Fruit fly (Drosophila melanogaster) whole organism, embryonic: ENCODE measurements around the gene CG15221.
A peak's percentile ranks its signal among the peaks of the same experiment; 100 is the strongest.

Experiments
- Aef1 ChIP-seq: fragments of 200-800 bp; sonication (Bioruptor generic); IDR thresholded peaks from 3 replicates; pipeline ENCODE4 v1.3.6; 2022; ENCODE audit warnings: missing biosample characterization, missing genetic modification characterization
- CG10267 ChIP-seq: fragments of 200-800 bp; sonication (Bioruptor generic); optimal IDR thresholded peaks from 2 replicates; lab custom pipeline; 2018; ENCODE audit warnings: missing biosample characterization, mild to moderate bottlenecking, missing genetic modification characterization, moderate library complexity
- CG10462 ChIP-seq: fragments of 200-800 bp; sonication (Bioruptor generic); optimal IDR thresholded peaks from 2 replicates; lab custom pipeline; 2016; ENCODE audit warnings: missing biosample characterization, missing genetic modification characterization
- CG11456 ChIP-seq: fragments of 200-800 bp; sonication (Bioruptor generic); IDR thresholded peaks from 3 replicates; pipeline ENCODE4 v1.3.6; 2022; ENCODE audit warnings: missing biosample characterization, missing genetic modification characterization
- CG12219 ChIP-seq: fragments of 200-800 bp; sonication (Bioruptor generic); optimal IDR thresholded peaks from 3 replicates; lab custom pipeline; 2018; ENCODE audit warnings: missing biosample characterization, mild to moderate bottlenecking, missing genetic modification characterization
- CG12744 ChIP-seq: fragments of 200-800 bp; sonication (Bioruptor generic); optimal IDR thresholded peaks from 2 replicates; lab custom pipeline; 2016; ENCODE audit warnings: missing biosample characterization, missing genetic modification characterization
- CG14710 ChIP-seq: fragments of 200-800 bp; sonication (Bioruptor generic); optimal IDR thresholded peaks from 3 replicates; lab custom pipeline; 2019; ENCODE audit warnings: missing biosample characterization, mild to moderate bottlenecking, missing genetic modification characterization, moderate library complexity
- CG15011 ChIP-seq: fragments of 200-800 bp; sonication (Bioruptor generic); optimal IDR thresholded peaks from 3 replicates; lab custom pipeline; 2018; ENCODE audit warnings: missing biosample characterization, mild to moderate bottlenecking, missing genetic modification characterization
- CG1602 ChIP-seq: fragments of 200-800 bp; sonication (Bioruptor generic); optimal IDR thresholded peaks from 3 replicates; lab custom pipeline; 2016; ENCODE audit warnings: missing biosample characterization, missing genetic modification characterization
- CG1832 ChIP-seq: fragments of 200-800 bp; sonication (Bioruptor generic); optimal IDR thresholded peaks from 2 replicates; lab custom pipeline; 2017; ENCODE audit warnings: missing biosample characterization, mild to moderate bottlenecking, missing genetic modification characterization, inconsistent platforms
- CG18764 ChIP-seq: fragments of 200-800 bp; sonication (Bioruptor generic); optimal IDR thresholded peaks from 3 replicates; lab custom pipeline; 2016; ENCODE audit warnings: missing biosample characterization, missing genetic modification characterization
- CG3065 ChIP-seq: fragments of 200-800 bp; sonication (Bioruptor generic); optimal IDR thresholded peaks from 2 replicates; lab custom pipeline; 2016; ENCODE audit warnings: missing biosample characterization, missing genetic modification characterization
- CG32532 ChIP-seq: fragments of 200-800 bp; sonication (Bioruptor generic); IDR thresholded peaks from 2 replicates; pipeline ENCODE4 v1.3.6; 2022; ENCODE audit warnings: missing biosample characterization, missing genetic modification characterization
- CG34224 ChIP-seq: fragments of 200-800 bp; sonication (Bioruptor generic); IDR thresholded peaks from 3 replicates; pipeline ENCODE4 v1.3.6; 2022; ENCODE audit warnings: missing biosample characterization, missing genetic modification characterization; ENCODE audit not compliant: partially characterized antibody
- CG4854 ChIP-seq: fragments of 200-800 bp; sonication (Bioruptor generic); optimal IDR thresholded peaks from 2 replicates; lab custom pipeline; 2016; ENCODE audit warnings: missing biosample characterization, missing genetic modification characterization, inconsistent platforms
- CG5245 ChIP-seq: fragments of 200-800 bp; sonication (Bioruptor generic); optimal IDR thresholded peaks from 3 replicates; lab custom pipeline; 2016; ENCODE audit warnings: missing biosample characterization, missing genetic modification characterization
- CG6854 ChIP-seq: fragments of 200-800 bp; sonication (Bioruptor generic); optimal IDR thresholded peaks from 3 replicates; lab custom pipeline; 2017; ENCODE audit warnings: missing biosample characterization, mild to moderate bottlenecking, missing genetic modification characterization
- CG8765 ChIP-seq: fragments of 200-800 bp; sonication (Bioruptor generic); IDR thresholded peaks from 2 replicates; pipeline ENCODE4 v1.3.6; 2022; ENCODE audit warnings: missing biosample characterization, missing genetic modification characterization
- CG9727 ChIP-seq: fragments of 200-800 bp; sonication (Bioruptor generic); optimal IDR thresholded peaks from 3 replicates; lab custom pipeline; 2017; ENCODE audit warnings: missing biosample characterization, mild to moderate bottlenecking, missing genetic modification characterization
- CG9876 ChIP-seq: fragments of 200-800 bp; sonication (Bioruptor generic); optimal IDR thresholded peaks from 2 replicates; lab custom pipeline; 2016; ENCODE audit warnings: missing biosample characterization, missing genetic modification characterization
- D ChIP-seq, 2 experiments: fragments of 200-800 bp in 1 of 2; fragments of >200 bp in 1 of 2; sonication (Bioruptor generic) in 1 of 2; optimal IDR thresholded peaks; 2 replicates in 1 of 2; 3 replicates in 1 of 2; lab custom pipeline; 2017; ENCODE audit warnings: mild to moderate bottlenecking in 1 of 2, missing biosample characterization in 1 of 2, missing genetic modification characterization in 1 of 2, missing genetic modification reagents in 1 of 2
- Dfd ChIP-seq, 2 experiments: fragments of >200 bp; optimal IDR thresholded peaks; 2 replicates each; lab custom pipeline; 2017; ENCODE audit warnings: missing biosample characterization in 2 of 2, missing genetic modification characterization in 2 of 2
- H15 ChIP-seq: fragments of 200-800 bp; sonication (Bioruptor generic); IDR thresholded peaks from 3 replicates; pipeline ENCODE4 v1.3.6; 2022; ENCODE audit warnings: missing biosample characterization, missing genetic modification characterization
- MTF-1 ChIP-seq: fragments of 200-800 bp; sonication (Bioruptor generic); optimal IDR thresholded peaks from 2 replicates; lab custom pipeline; 2018; ENCODE audit warnings: missing biosample characterization, mild to moderate bottlenecking, missing genetic modification characterization, borderline replicate concordance
- Mrtf ChIP-seq: fragments of 200-800 bp; sonication (Bioruptor generic); IDR thresholded peaks from 3 replicates; pipeline ENCODE4 v1.3.6; 2022; ENCODE audit warnings: missing biosample characterization, missing genetic modification characterization
- Optix ChIP-seq: fragments of 200-800 bp; sonication (Bioruptor generic); IDR thresholded peaks from 3 replicates; pipeline ENCODE4 v1.3.6; 2022; ENCODE audit warnings: missing biosample characterization, missing genetic modification characterization
- Pdp1 ChIP-seq, 2 experiments: fragments of 200-800 bp; sonication (Bioruptor generic); optimal IDR thresholded peaks; 3 replicates each; lab custom pipeline; 2016; ENCODE audit warnings: missing biosample characterization in 2 of 2, missing genetic modification characterization in 2 of 2, mild to moderate bottlenecking in 1 of 2, moderate library complexity in 1 of 2
- Side ChIP-seq: fragments of 200-800 bp; sonication (Bioruptor generic); optimal IDR thresholded peaks from 2 replicates; lab custom pipeline; 2016; ENCODE audit warnings: missing biosample characterization, missing genetic modification characterization
- Tbp ChIP-seq: fragments of >200 bp; optimal IDR thresholded peaks from 2 replicates; lab custom pipeline; 2018; ENCODE audit warnings: missing biosample characterization, missing genetic modification characterization
- YL-1 ChIP-seq: fragments of 200-800 bp; sonication (Bioruptor generic); optimal IDR thresholded peaks from 3 replicates; lab custom pipeline; 2017; ENCODE audit warnings: missing biosample characterization, mild to moderate bottlenecking, missing genetic modification characterization
- da ChIP-seq: fragments of 200-800 bp; sonication (Bioruptor generic); optimal IDR thresholded peaks from 2 replicates; lab custom pipeline; 2016; ENCODE audit warnings: missing biosample characterization, missing genetic modification characterization
- fru ChIP-seq: fragments of >200 bp; optimal IDR thresholded peaks from 2 replicates; lab custom pipeline; 2017
- gro ChIP-seq: fragments of 200-800 bp; sonication (Bioruptor generic); optimal IDR thresholded peaks from 2 replicates; lab custom pipeline; 2016; ENCODE audit warnings: missing biosample characterization, missing genetic modification characterization
- hth ChIP-seq: fragments of >200 bp; optimal IDR thresholded peaks from 2 replicates; lab custom pipeline; 2017; ENCODE audit warnings: inconsistent platforms
- jing ChIP-seq: fragments of 200-800 bp; sonication (Bioruptor generic); optimal IDR thresholded peaks from 2 replicates; lab custom pipeline; 2018; ENCODE audit warnings: missing biosample characterization, mild to moderate bottlenecking, missing genetic modification characterization
- lov ChIP-seq, 2 experiments: fragments of 200-800 bp in 1 of 2; fragments of >200 bp in 1 of 2; sonication (Bioruptor generic) in 1 of 2; IDR thresholded peaks in 1 of 2; optimal IDR thresholded peaks in 1 of 2; 2 replicates in 1 of 2; 3 replicates in 1 of 2; pipeline versions ENCODE4 v1.3.6 to Lab custom; 2017 to 2022; ENCODE audit warnings: missing biosample characterization in 1 of 2, missing genetic modification characterization in 1 of 2
- nau ChIP-seq: fragments of 200-800 bp; sonication (Bioruptor generic); optimal IDR thresholded peaks from 3 replicates; lab custom pipeline; 2017; ENCODE audit warnings: missing biosample characterization, mild to moderate bottlenecking, missing genetic modification characterization, missing genetic modification reagents
- pho ChIP-seq: fragments of 200-800 bp; sonication (Bioruptor generic); optimal IDR thresholded peaks from 2 replicates; lab custom pipeline; 2016; ENCODE audit warnings: missing biosample characterization, missing genetic modification characterization
- pita ChIP-seq: fragments of 200-800 bp; sonication (Bioruptor generic); optimal IDR thresholded peaks from 2 replicates; lab custom pipeline; 2017; ENCODE audit warnings: missing biosample characterization, mild to moderate bottlenecking, missing genetic modification characterization
- psq ChIP-seq: fragments of 200-800 bp; sonication (Bioruptor generic); optimal IDR thresholded peaks from 2 replicates; lab custom pipeline; 2017; ENCODE audit warnings: missing biosample characterization, missing genetic modification characterization
- ranshi ChIP-seq: fragments of 200-800 bp; sonication (Bioruptor generic); IDR thresholded peaks from 2 replicates; pipeline ENCODE4 v1.3.6; 2022; ENCODE audit warnings: missing biosample characterization, missing genetic modification characterization
- rib ChIP-seq: fragments of 200-800 bp; sonication (Bioruptor generic); IDR thresholded peaks from 2 replicates; pipeline ENCODE4 v1.3.6; 2022; ENCODE audit warnings: missing biosample characterization, missing genetic modification characterization
- scrt ChIP-seq: fragments of 200-800 bp; sonication (Bioruptor generic); optimal IDR thresholded peaks from 2 replicates; lab custom pipeline; 2018; ENCODE audit warnings: missing biosample characterization, mild to moderate bottlenecking, missing genetic modification characterization, moderate library complexity
- stwl ChIP-seq: fragments of 200-800 bp; sonication (Bioruptor generic); optimal IDR thresholded peaks from 3 replicates; lab custom pipeline; 2018; ENCODE audit warnings: missing biosample characterization, mild to moderate bottlenecking, missing genetic modification characterization, moderate library complexity
- sug ChIP-seq: fragments of 200-800 bp; optimal IDR thresholded peaks from 2 replicates; lab custom pipeline; 2019; ENCODE audit warnings: missing biosample characterization, mild to moderate bottlenecking, missing genetic modification characterization, moderate library complexity
- trem ChIP-seq: fragments of 200-800 bp; optimal IDR thresholded peaks from 3 replicates; lab custom pipeline; 2019; ENCODE audit warnings: missing biosample characterization, mild to moderate bottlenecking, missing genetic modification characterization, moderate library complexity
- z ChIP-seq: fragments of 200-800 bp; sonication (Bioruptor generic); IDR thresholded peaks from 3 replicates; pipeline ENCODE4 v1.3.6; 2022; ENCODE audit warnings: missing biosample characterization, missing genetic modification characterization
- zen ChIP-seq: fragments of 200-800 bp; sonication (Bioruptor generic); optimal IDR thresholded peaks from 3 replicates; lab custom pipeline; 2018; ENCODE audit warnings: missing biosample characterization, mild to moderate bottlenecking, missing genetic modification characterization, moderate library complexity

The CG15221 gene

DNA sequence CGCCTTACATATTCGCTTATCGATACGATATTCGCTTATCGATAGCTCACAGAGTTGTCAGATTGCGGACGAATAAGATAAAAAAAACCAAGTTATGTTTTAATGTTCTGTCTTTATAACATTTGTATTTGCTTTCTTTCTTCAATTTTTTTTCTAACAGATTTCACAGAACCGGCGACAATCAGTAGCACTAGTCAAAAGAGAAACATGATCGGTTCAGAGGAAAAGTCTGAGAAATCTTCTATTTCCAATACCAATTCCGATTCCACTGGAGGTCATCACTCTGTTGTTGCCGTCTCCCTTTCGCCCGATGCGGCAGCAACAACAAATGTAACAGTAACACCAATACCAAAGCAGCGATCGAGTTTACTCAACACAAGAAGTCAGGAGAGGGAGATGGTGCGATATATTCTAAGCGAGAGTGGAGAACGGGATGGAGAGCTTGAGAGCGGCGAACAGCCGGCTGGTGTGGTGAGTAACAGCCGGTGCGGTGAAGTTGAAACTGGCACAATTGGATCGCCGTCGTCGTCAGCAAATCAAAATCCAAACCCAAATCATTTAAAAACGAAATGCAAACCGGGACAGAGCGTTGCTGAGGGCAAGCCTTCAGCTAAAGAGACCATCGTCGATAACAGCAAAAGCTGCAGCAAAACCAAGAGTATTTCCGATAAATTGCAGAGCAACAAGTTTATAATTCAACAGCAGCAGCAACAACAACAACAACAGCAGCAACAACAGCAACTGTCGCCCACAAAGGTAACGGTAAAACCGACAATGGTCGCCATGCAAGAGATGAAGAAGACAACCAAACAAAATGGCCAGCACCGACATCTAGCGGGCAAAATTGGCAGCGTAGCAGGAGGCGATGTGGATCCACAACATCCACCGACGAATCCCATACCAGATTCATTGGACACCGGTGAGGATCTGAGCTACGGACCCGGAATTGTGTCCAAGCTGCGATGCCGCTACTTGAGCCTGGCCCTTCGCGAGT lies 42.2 kb upstream of the CG15221 start (continued):
- TF ChIP-seq MTF-1 (GFP tag; lab: Kevin White, UChicago) (no peak), CG6854 (peak; percentile 41), CG8765 (GFP tag; lab: Robert Waterston, UW) (no peak), H15 (GFP tag; lab: Robert Waterston, UW) (no peak; the same call in 2 of the 3 replicates), Aef1 (GFP tag; lab: Robert Waterston, UW) (peak; percentile 88), CG18764 (peak; percentile 58), CG11456 (0 out of 3 replicates have a peak, but pooled peaks have one; percentile 48), Tbp (GFP tag; lab: Kevin White, UChicago) (no peak), gro (GFP tag; lab: Kevin White, UChicago) (peak; percentile 40), ranshi (peak; percentile 40; the same call in 1 of the 2 replicates), da (GFP tag; lab: Kevin White, UChicago) (no peak), CG10462 (GFP tag; lab: Kevin White, UChicago) (peak; percentile 49), jing (no peak), YL-1 (GFP tag; lab: Kevin White, UChicago) (peak; percentile 27), pita (GFP tag; lab: Kevin White, UChicago) (no peak), stwl (peak; percentile 19), CG5245 (GFP tag; lab: Kevin White, UChicago) (no peak), CG1832 (GFP tag; lab: Kevin White, UChicago) (peak; percentile 76), CG4854 (GFP tag; lab: Kevin White, UChicago) (peak; percentile 38), nau (GFP tag; lab: Kevin White, UChicago) (peak; percentile 55), Dfd (GFP tag; optimal IDR thresholded peaks at IDR 0.05; lab: Kevin White, UChicago) (no peak), CG1602 (GFP tag; lab: Kevin White, UChicago) (peak; percentile 37), CG14710 (tag; lab: Kevin White, UChicago) (peak; percentile 66), Optix (GFP tag; lab: Robert Waterston, UW) (no peak), trem (tag; lab: Kevin White, UChicago) (peak; percentile 38), Mrtf (GFP tag; lab: Robert Waterston, UW) (no peak), fru (lab: Kevin White, UChicago) (no peak), lov (optimal IDR thresholded peaks at IDR 0.05; lab: Kevin White, UChicago) (no peak), lov (GFP tag; IDR thresholded peaks at IDR 0.05; lab: Robert Waterston, UW) (no peak), CG9727 (GFP tag; lab: Kevin White, UChicago) (peak; percentile 34), psq (peak; percentile 16), Side (GFP tag; lab: Kevin White, UChicago) (peak; percentile 70), CG32532 (GFP tag; lab: Robert Waterston, UW) (peak; percentile 18; the same call in 1 of the 2 replicates), CG12219 (no peak), hth (lab: Kevin White, UChicago) (no peak), CG10267 (tag; lab: Kevin White, UChicago) (peak; percentile 65), zen (peak; percentile 10), Pdp1 (GFP tag; optimal IDR thresholded peaks at IDR 0.05; lab: Kevin White, UChicago) (peak; percentile 60 to 63), z (peak; percentile 65; the same call in 2 of the 3 replicates), CG12744 (peak; percentile 25), CG9876 (GFP tag; lab: Kevin White, UChicago) (peak; percentile 35), D (optimal IDR thresholded peaks at IDR 0.05; lab: Kevin White, UChicago) (no peak), D (GFP tag; optimal IDR thresholded peaks at IDR 0.05; lab: Kevin White, UChicago) (no peak), scrt (GFP tag; lab: Kevin White, UChicago) (peak; percentile 6), rib (GFP tag; lab: Robert Waterston, UW) (no peak), pho (GFP tag; lab: Kevin White, UChicago) (peak; percentile 71), CG3065 (no peak), CG15011 (GFP tag; lab: Kevin White, UChicago) (no peak), sug (tag; lab: Kevin White, UChicago) (peak; percentile 75), CG34224 (GFP tag; lab: Robert Waterston, UW) (peak; percentile 50; the same call in 2 of the 3 replicates)
